Fruit fly (Drosophila melanogaster): ENCODE results near the gene CG4455.
A peak's percentile ranks its signal among the peaks of the same experiment; 100 is the strongest.

dm6 chr2L:16353765-16354164 is 1.0 kb downstream of the CG4455 start:
- peak; percentile 13 for TF ChIP-seq EcR (GFP tag; optimal IDR thresholded peaks at IDR 0.05)
- TF ChIP-seq fd96Ca (GFP tag; IDR thresholded peaks at IDR 0.05) = no peak
- no peak for TF ChIP-seq D1 (tag; optimal IDR thresholded peaks at IDR 0.05)
- TF ChIP-seq CG13204 (GFP tag; optimal IDR thresholded peaks at IDR 0.05) = no peak
- TF ChIP-seq gl (tag; optimal IDR thresholded peaks at IDR 0.05) = no peak
- TF ChIP-seq CG8159 (tag; optimal IDR thresholded peaks at IDR 0.05) = no peak
